Fruit fly (Drosophila melanogaster) whole organism, wandering third instar larva: ENCODE measurements around the gene Arts.

Experiments used
- Abd-B ChIP-seq: fragments of >200 bp; optimal IDR thresholded peaks from 2 replicates; lab custom pipeline; 2017; ENCODE audit warnings: missing biosample characterization, missing genetic modification characterization
- CG32264 ChIP-seq: fragments of 200-800 bp; sonication (Bioruptor generic); optimal IDR thresholded peaks from 2 replicates; lab custom pipeline; 2016; ENCODE audit warnings: missing biosample characterization, missing genetic modification characterization
- CG9705 ChIP-seq: fragments of 200-800 bp; sonication (Bioruptor generic); optimal IDR thresholded peaks from 2 replicates; lab custom pipeline; 2018; ENCODE audit warnings: missing biosample characterization, mild to moderate bottlenecking, missing genetic modification characterization
- CrebA ChIP-seq: fragments of 200-800 bp; sonication (Bioruptor generic); optimal IDR thresholded peaks from 2 replicates; lab custom pipeline; 2016; ENCODE audit warnings: missing biosample characterization, mild to moderate bottlenecking, missing genetic modification characterization, borderline replicate concordance
- Dfd ChIP-seq: fragments of >200 bp; optimal IDR thresholded peaks from 2 replicates; lab custom pipeline; 2017; ENCODE audit warnings: missing biosample characterization, missing genetic modification characterization
- Dif ChIP-seq: fragments of 200-275, 200-300 bp; sonication (Bioruptor generic); optimal IDR thresholded peaks from 2 replicates; lab custom pipeline; 2018; ENCODE audit warnings: missing biosample characterization, missing genetic modification characterization; ENCODE audit not compliant: partially characterized antibody
- GATAd ChIP-seq: sonication (Bioruptor generic); optimal IDR thresholded peaks from 2 replicates; lab custom pipeline; 2016; ENCODE audit warnings: missing biosample characterization, missing genetic modification characterization
- HLH106 ChIP-seq: fragments of 200-800 bp; optimal IDR thresholded peaks from 3 replicates; lab custom pipeline; 2019; ENCODE audit warnings: missing biosample characterization, mild to moderate bottlenecking, missing genetic modification characterization, moderate library complexity
- Hnf4 ChIP-seq: fragments of 200-800 bp; sonication (Bioruptor generic); optimal IDR thresholded peaks from 2 replicates; lab custom pipeline; 2016; ENCODE audit warnings: missing biosample characterization, mild to moderate bottlenecking, missing genetic modification characterization
- Hr78 ChIP-seq: fragments of >200 bp; optimal IDR thresholded peaks from 2 replicates; lab custom pipeline; 2017; ENCODE audit warnings: missing biosample characterization, missing genetic modification characterization
- Hr83 ChIP-seq: fragments of 200-300 bp; sonication (Bioruptor generic); optimal IDR thresholded peaks from 2 replicates; lab custom pipeline; 2016; ENCODE audit warnings: missing biosample characterization, mild to moderate bottlenecking, missing genetic modification characterization, moderate library complexity; ENCODE audit not compliant: poor library complexity, severe bottlenecking
- Jra ChIP-seq: sonication (Bioruptor generic); optimal IDR thresholded peaks from 2 replicates; lab custom pipeline; 2016; ENCODE audit warnings: missing biosample characterization, missing genetic modification characterization
- Mio ChIP-seq: sonication (Bioruptor generic); optimal IDR thresholded peaks from 2 replicates; lab custom pipeline; 2016; ENCODE audit warnings: missing biosample characterization, missing genetic modification characterization
- N ChIP-seq: fragments of >200 bp; optimal IDR thresholded peaks from 2 replicates; lab custom pipeline; 2018; ENCODE audit warnings: missing biosample characterization, missing external identifiers, missing genetic modification characterization
- OdsH ChIP-seq: fragments of 200-800 bp; sonication (Bioruptor generic); optimal IDR thresholded peaks from 2 replicates; lab custom pipeline; 2016; ENCODE audit warnings: missing biosample characterization, mild to moderate bottlenecking, missing genetic modification characterization
- Rel ChIP-seq, 2 experiments: fragments of 200-800 bp; sonication (Bioruptor generic) in 1 of 2; optimal IDR thresholded peaks; 2 replicates in 1 of 2; 3 replicates in 1 of 2; lab custom pipeline; 2016 to 2019; ENCODE audit warnings: mild to moderate bottlenecking in 2 of 2, missing biosample characterization in 2 of 2, missing genetic modification characterization in 2 of 2, moderate library complexity in 1 of 2
- Sp1 ChIP-seq: fragments of 200-800 bp; sonication (Bioruptor generic); optimal IDR thresholded peaks from 3 replicates; lab custom pipeline; 2019; ENCODE audit warnings: missing biosample characterization, mild to moderate bottlenecking, missing genetic modification characterization, moderate library complexity
- Vsx2 ChIP-seq: fragments of 200-300, 225-300 bp; sonication (Bioruptor generic); optimal IDR thresholded peaks from 2 replicates; lab custom pipeline; 2018; ENCODE audit warnings: missing biosample characterization, missing genetic modification characterization; ENCODE audit not compliant: partially characterized antibody
- br ChIP-seq: fragments of 200-800 bp; sonication (Bioruptor generic); optimal IDR thresholded peaks from 2 replicates; lab custom pipeline; 2016; ENCODE audit warnings: missing biosample characterization, missing genetic modification characterization
- brk ChIP-seq: fragments of 200-800 bp; sonication (Bioruptor generic); optimal IDR thresholded peaks from 2 replicates; lab custom pipeline; 2016; ENCODE audit warnings: missing biosample characterization, mild to moderate bottlenecking, missing genetic modification characterization
- dl ChIP-seq, 2 experiments: fragments of 175-275, 200-275 bp in 1 of 2; fragments of 200-275 bp in 1 of 2; sonication (Bioruptor generic); optimal IDR thresholded peaks; lab custom pipeline; 2018; ENCODE audit warnings: mild to moderate bottlenecking in 2 of 2, missing biosample characterization in 2 of 2, missing genetic modification characterization in 2 of 2, moderate library complexity in 2 of 2; ENCODE audit not compliant: partially characterized antibody in 2 of 2, insufficient read depth in 1 of 2
- dmrt93B ChIP-seq: fragments of 200-800 bp; sonication (Bioruptor generic); optimal IDR thresholded peaks from 2 replicates; lab custom pipeline; 2018; ENCODE audit warnings: missing biosample characterization, mild to moderate bottlenecking, missing genetic modification characterization
- dsf ChIP-seq: sonication (Bioruptor generic); optimal IDR thresholded peaks from 2 replicates; lab custom pipeline; 2016; ENCODE audit warnings: missing biosample characterization, missing genetic modification characterization, borderline replicate concordance
- ey ChIP-seq: fragments of 200-800 bp; sonication (Bioruptor generic); optimal IDR thresholded peaks from 2 replicates; lab custom pipeline; 2016; ENCODE audit warnings: missing biosample characterization, missing genetic modification characterization
- foxo ChIP-seq, 2 experiments: fragments of 200-800 bp; sonication (Bioruptor generic); optimal IDR thresholded peaks; 2 replicates in 1 of 2; 3 replicates in 1 of 2; lab custom pipeline; 2016 to 2017; ENCODE audit warnings: missing biosample characterization in 2 of 2, missing genetic modification characterization in 2 of 2
- fru ChIP-seq: fragments of 200-800 bp; sonication (Bioruptor generic); optimal IDR thresholded peaks from 3 replicates; lab custom pipeline; 2016; ENCODE audit warnings: missing biosample characterization, mild to moderate bottlenecking, missing genetic modification characterization
- h ChIP-seq: fragments of 200-800 bp; sonication (Bioruptor generic); optimal IDR thresholded peaks from 3 replicates; lab custom pipeline; 2016; ENCODE audit warnings: missing biosample characterization, mild to moderate bottlenecking, missing genetic modification characterization
- jim ChIP-seq: fragments of 175-275, 200-325 bp; sonication (Bioruptor generic); optimal IDR thresholded peaks from 2 replicates; lab custom pipeline; 2016; ENCODE audit warnings: missing biosample characterization, mild to moderate bottlenecking, missing genetic modification characterization
- lola ChIP-seq: fragments of >200 bp; optimal IDR thresholded peaks from 2 replicates; lab custom pipeline; 2017; ENCODE audit warnings: missing biosample characterization, missing genetic modification characterization
- pan ChIP-seq: fragments of >200 bp; optimal IDR thresholded peaks from 2 replicates; lab custom pipeline; 2017
- rgr ChIP-seq: fragments of 200-800 bp; sonication (Bioruptor generic); optimal IDR thresholded peaks from 3 replicates; lab custom pipeline; 2016; ENCODE audit warnings: missing biosample characterization, mild to moderate bottlenecking, missing genetic modification characterization
- sage ChIP-seq: fragments of 200-800 bp; sonication (Bioruptor generic); optimal IDR thresholded peaks from 2 replicates; lab custom pipeline; 2016; ENCODE audit warnings: missing biosample characterization, mild to moderate bottlenecking, missing genetic modification characterization
- sv ChIP-seq: fragments of 200-800 bp; sonication (Bioruptor generic); optimal IDR thresholded peaks from 3 replicates; lab custom pipeline; 2016; ENCODE audit warnings: missing biosample characterization, missing genetic modification characterization
- tai ChIP-seq: sonication (Bioruptor generic); optimal IDR thresholded peaks from 2 replicates; lab custom pipeline; 2016; ENCODE audit warnings: missing biosample characterization, missing genetic modification characterization
- usp ChIP-seq: fragments of >200 bp; optimal IDR thresholded peaks from 2 replicates; lab custom pipeline; 2017; ENCODE audit warnings: missing biosample characterization, missing genetic modification characterization

The Arts gene

dm6 chr3L:16647578-16648113 is 45.0 kb downstream of the Arts start, which contains the start of gene Abl (continued):
- no peak for TF ChIP-seq Dif (GFP tag; lab: Kevin White, UChicago)
- no peak for TF ChIP-seq N (GFP tag; lab: Kevin White, UChicago)

dm6 chr3L:16650078-16650477 is 47.4 kb downstream of the Arts start:
- TF ChIP-seq Hr83 (GFP tag; lab: Kevin White, UChicago): no peak
- no peak for TF ChIP-seq dmrt93B
- TF ChIP-seq Vsx2 (GFP tag; lab: Kevin White, UChicago): no peak
- no peak for TF ChIP-seq lola
- TF ChIP-seq jim: no peak
- TF ChIP-seq Rel (GFP tag; optimal IDR thresholded peaks at IDR 0.05; lab: Kevin White, UChicago): no peak
- no peak for TF ChIP-seq Rel (tag; optimal IDR thresholded peaks at IDR 0.05; lab: Kevin White, UChicago)
- no peak for TF ChIP-seq CrebA (GFP tag; lab: Kevin White, UChicago)
- TF ChIP-seq Abd-B (GFP tag; lab: Kevin White, UChicago): no peak
- TF ChIP-seq usp (GFP tag; lab: Kevin White, UChicago): no peak
- TF ChIP-seq br: no peak
- no peak for TF ChIP-seq brk (GFP tag; lab: Kevin White, UChicago)
- no peak for TF ChIP-seq sv (GFP tag; lab: Kevin White, UChicago)

- TF ChIP-seq h (GFP tag; lab: Kevin White, UChicago) (no peak), Dif (GFP tag; lab: Kevin White, UChicago) (peak; percentile 5), Dfd (GFP tag; lab: Kevin White, UChicago) (no peak), ey (GFP tag; lab: Kevin White, UChicago) (no peak), Abd-B (GFP tag; lab: Kevin White, UChicago) (no peak), sv (GFP tag; lab: Kevin White, UChicago) (no peak)
These were observed 48.5 kb downstream of the Arts start for dm6 chr3L:16651127-16651526.

- no peak for TF ChIP-seq usp (GFP tag; lab: Kevin White, UChicago)
- no peak for TF ChIP-seq pan (lab: Kevin White, UChicago)
- no peak for TF ChIP-seq jim
- TF ChIP-seq Rel (GFP tag; optimal IDR thresholded peaks at IDR 0.05; lab: Kevin White, UChicago): no peak
- no peak for TF ChIP-seq Rel (tag; optimal IDR thresholded peaks at IDR 0.05; lab: Kevin White, UChicago)
- no peak for TF ChIP-seq GATAd
- TF ChIP-seq fru (GFP tag; lab: Kevin White, UChicago): no peak
- TF ChIP-seq ey (GFP tag; lab: Kevin White, UChicago): no peak
- TF ChIP-seq Mio: no peak
- TF ChIP-seq brk (GFP tag; lab: Kevin White, UChicago): no peak
These were observed 49.9 kb downstream of the Arts start for dm6 chr3L:16652531-16652930.

- TF ChIP-seq tai (GFP tag; lab: Kevin White, UChicago) (no peak), h (GFP tag; lab: Kevin White, UChicago) (peak; percentile 7), fru (GFP tag; lab: Kevin White, UChicago) (peak; percentile 12), foxo (GFP tag; optimal IDR thresholded peaks at IDR 0.05; lab: Kevin White, UChicago) (peak in 1 of 2 experiments; percentile 30)
These were observed 51.0 kb downstream of the Arts start for dm6 chr3L:16653679-16654078.

- TF ChIP-seq brk (GFP tag; lab: Kevin White, UChicago) (no peak), OdsH (GFP tag; lab: Kevin White, UChicago) (peak; percentile 47), pan (lab: Kevin White, UChicago) (no peak), dmrt93B (no peak), Mio (no peak), sage (no peak), Hnf4 (GFP tag; lab: Kevin White, UChicago) (no peak), GATAd (no peak), N (GFP tag; lab: Kevin White, UChicago) (no peak), Sp1 (GFP tag; lab: Kevin White, UChicago) (peak; percentile 0), usp (GFP tag; lab: Kevin White, UChicago) (no peak), Hr78 (no peak), CG32264 (no peak), Abd-B (GFP tag; lab: Kevin White, UChicago) (no peak), br (peak; percentile 29), ey (GFP tag; lab: Kevin White, UChicago) (peak; percentile 47), h (GFP tag; lab: Kevin White, UChicago) (peak; percentile 57), CrebA (GFP tag; lab: Kevin White, UChicago) (no peak), jim (no peak), Dfd (GFP tag; lab: Kevin White, UChicago) (no peak), rgr (GFP tag; lab: Kevin White, UChicago) (peak; percentile 18), CG9705 (GFP tag; lab: Kevin White, UChicago) (no peak), sv (GFP tag; lab: Kevin White, UChicago) (no peak), dl (GFP tag; optimal IDR thresholded peaks at IDR 0.05; lab: Kevin White, UChicago; ENCODE audit: insufficient read depth in 1 of 2, partially characterized antibody in 2 of 2) (no peak), Jra (GFP tag; lab: Kevin White, UChicago) (no peak), Hr83 (GFP tag; lab: Kevin White, UChicago) (no peak), fru (GFP tag; lab: Kevin White, UChicago) (peak; percentile 42), dsf (GFP tag; lab: Kevin White, UChicago) (no peak), HLH106 (tag; lab: Kevin White, UChicago) (no peak)
These were observed 54.4 kb downstream of the Arts start for dm6 chr3L:16657014-16657413.
